Fruit fly (Drosophila melanogaster) whole organism, adult: ENCODE results near the gene CG40486.

Experiments used
- CG12768 ChIP-seq: fragments of 200-800 bp; sonication (Bioruptor generic); optimal IDR thresholded peaks from 2 replicates; lab custom pipeline; 2017; ENCODE audit warnings: missing biosample characterization, missing genetic modification characterization, mild to moderate bottlenecking, moderate library complexity, missing genetic modification reagents
- CG5204 ChIP-seq: fragments of 200-800 bp; sonication (Bioruptor generic); optimal IDR thresholded peaks from 2 replicates; lab custom pipeline; 2016; ENCODE audit warnings: missing biosample characterization, missing genetic modification characterization
- Hr96 ChIP-seq: fragments of 200-800 bp; sonication (Bioruptor generic); optimal IDR thresholded peaks from 2 replicates; lab custom pipeline; 2016; ENCODE audit warnings: missing biosample characterization, missing genetic modification characterization
- bab1 ChIP-seq: fragments of 200-800 bp; sonication (Bioruptor generic); optimal IDR thresholded peaks from 3 replicates; lab custom pipeline; 2019; ENCODE audit warnings: missing biosample characterization, mild to moderate bottlenecking, missing genetic modification characterization, moderate library complexity
- ovo ChIP-seq: fragments of 200-800 bp; sonication (Bioruptor generic); optimal IDR thresholded peaks from 2 replicates; lab custom pipeline; 2016; ENCODE audit warnings: missing biosample characterization, missing genetic modification characterization

The CG40486 gene

DNA sequence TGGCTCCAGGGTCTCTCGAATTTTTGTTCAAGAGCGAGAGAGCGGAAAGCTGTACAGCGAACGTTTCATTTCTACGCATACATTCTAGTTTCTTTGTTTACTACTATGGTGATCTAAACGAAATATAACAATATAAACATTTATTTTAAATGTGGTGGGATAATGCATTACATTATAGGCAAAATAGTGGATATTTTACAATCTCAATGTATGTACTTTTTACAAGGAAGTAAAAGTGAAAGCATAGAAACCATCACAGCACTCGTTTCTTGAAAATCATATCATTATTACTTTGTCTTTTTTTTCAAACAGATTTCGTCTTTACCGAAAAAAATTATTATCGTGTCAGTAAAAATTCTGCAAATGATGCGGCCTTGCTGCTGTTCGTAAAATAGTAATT is 14.9 kb downstream of the CG40486 start, which contains the start of gene Cnep1r1:
Gene Cnep1r1, plus strand, starts transcription at position 301 of the 400 bp plus-strand sequence.
- TF ChIP-seq Hr96 (GFP tag; lab: Kevin White, UChicago) = no peak
- TF ChIP-seq CG5204 (GFP tag; lab: Kevin White, UChicago) = no peak
- no peak for TF ChIP-seq CG12768 (GFP tag; lab: Kevin White, UChicago)
- TF ChIP-seq ovo (GFP tag; lab: Kevin White, UChicago) = no peak
- TF ChIP-seq bab1 (GFP tag; lab: Kevin White, UChicago) = no peak

DNA sequence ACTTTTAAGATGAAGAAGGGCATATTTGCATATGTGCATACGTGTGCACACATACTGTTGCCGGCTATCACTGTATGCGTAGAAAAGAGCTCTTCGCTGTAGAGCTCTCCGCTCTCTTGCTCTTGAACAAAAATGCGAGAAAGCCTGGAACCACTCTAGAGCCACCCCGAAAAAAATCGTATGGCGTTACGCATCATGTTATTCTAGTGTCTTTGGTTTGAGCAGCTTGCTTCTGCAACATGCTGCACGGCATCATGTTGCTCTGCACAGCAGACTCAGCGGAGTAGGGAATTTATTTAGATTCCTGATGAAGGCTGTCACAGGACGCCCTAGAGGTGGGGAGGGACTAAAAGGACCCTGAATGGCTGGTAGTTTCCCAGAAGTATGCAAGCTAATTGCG is 42.0 kb downstream of the CG40486 start:
- TF ChIP-seq Hr96 (GFP tag; lab: Kevin White, UChicago) (no peak), bab1 (GFP tag; lab: Kevin White, UChicago) (no peak)
